Fruit fly (Drosophila melanogaster) whole organism, pupa: Measurements from ENCODE around the gene tth.

Experiments used
- CG10348 ChIP-seq: fragments of 200-800 bp; sonication (Bioruptor generic); IDR thresholded peaks from 2 replicates; pipeline ENCODE4 v1.3.6; 2022; ENCODE audit warnings: missing biosample characterization, missing genetic modification characterization
- CG14655 ChIP-seq: fragments of 200-800 bp; sonication (Bioruptor generic); optimal IDR thresholded peaks from 3 replicates; lab custom pipeline; 2017; ENCODE audit warnings: mild to moderate bottlenecking, missing biosample characterization, missing genetic modification reagents, missing genetic modification characterization
- D1 ChIP-seq: fragments of 200-800 bp; sonication (Bioruptor generic); optimal IDR thresholded peaks from 2 replicates; lab custom pipeline; 2018; ENCODE audit warnings: missing biosample characterization, mild to moderate bottlenecking, missing genetic modification characterization, moderate library complexity
- Pif1A ChIP-seq: fragments of 200-800 bp; sonication (Bioruptor generic); optimal IDR thresholded peaks from 3 replicates; lab custom pipeline; 2016; ENCODE audit warnings: missing biosample characterization, missing genetic modification characterization
- gl ChIP-seq: fragments of 200-800 bp; sonication (Bioruptor generic); optimal IDR thresholded peaks from 2 replicates; lab custom pipeline; 2018; ENCODE audit warnings: missing biosample characterization, mild to moderate bottlenecking, missing genetic modification characterization

DNA sequence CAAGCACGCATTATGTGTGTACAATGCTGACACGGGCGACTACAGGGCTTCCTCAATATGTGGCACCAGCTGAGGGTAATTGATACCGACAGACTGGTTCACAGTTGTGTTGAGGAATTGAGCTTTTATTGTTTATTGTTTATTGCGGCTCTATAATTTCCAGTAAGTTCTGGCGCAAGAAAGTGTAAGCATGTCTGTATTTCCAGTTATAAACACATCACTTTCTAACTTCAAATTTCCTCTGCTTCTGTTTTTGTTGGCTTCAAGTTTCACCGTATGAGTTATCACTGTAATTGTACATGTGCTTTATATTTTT is 10.2 kb upstream of the tth start:
- no peak for TF ChIP-seq gl (tag; lab: Kevin White, UChicago)
- no peak for TF ChIP-seq CG14655 (GFP tag; lab: Kevin White, UChicago)
- no peak for TF ChIP-seq Pif1A (GFP tag; lab: Kevin White, UChicago)
- TF ChIP-seq D1 (tag; lab: Kevin White, UChicago), result no peak
- no peak for TF ChIP-seq CG10348 (GFP tag; lab: Robert Waterston, UW)
